Worm (Caenorhabditis elegans) whole organism, young adult: Measurements from ENCODE around the gene clec-163.
"Not testable (repeated sequence)": the region's sequence is repeated elsewhere in the genome, so short reads cannot be mapped to it uniquely, and the experiment has no call there.

ENCODE experiments used
- C17E4.6 ChIP-seq: fragments of 200-800 bp; sonication (Bioruptor generic); IDR thresholded peaks from 2 replicates; pipeline ENCODE4 v1.3.6; 2022; ENCODE audit warnings: missing genetic modification reagents, missing genetic modification characterization, missing compliant biosample characterization
- F39B2.1 ChIP-seq: fragments of 200-800 bp; sonication (Bioruptor generic); IDR thresholded peaks from 2 replicates; pipeline ENCODE4 v1.3.6; 2022; ENCODE audit warnings: missing genetic modification reagents, missing genetic modification characterization, missing compliant biosample characterization
- F57C9.4 ChIP-seq: sonication (generic microtip); optimal IDR thresholded peaks from 2 replicates; lab custom pipeline; 2017; ENCODE audit warnings: mild to moderate bottlenecking, missing genetic modification characterization, missing compliant biosample characterization
- Y53F4B.3 ChIP-seq: fragments of 200-800 bp; sonication (Bioruptor generic); IDR thresholded peaks from 2 replicates; pipeline ENCODE4 v1.3.6; 2022; ENCODE audit warnings: missing genetic modification reagents, missing genetic modification characterization, missing compliant biosample characterization
- Y56A3A.18 ChIP-seq: fragments of 200-800 bp; sonication (Bioruptor generic); IDR thresholded peaks from 2 replicates; pipeline ENCODE4 v1.3.6; 2022; ENCODE audit warnings: missing genetic modification reagents, missing genetic modification characterization, missing compliant biosample characterization
- Y67H2A.10 ChIP-seq: fragments of 200-800 bp; sonication (Bioruptor generic); conservative IDR thresholded peaks from 2 replicates; pipeline ENCODE4 v1.3.6; 2022; ENCODE audit warnings: missing genetic modification reagents, missing genetic modification characterization, missing compliant biosample characterization
- akir-1 ChIP-seq: fragments of 200-800 bp; sonication (Bioruptor generic); optimal IDR thresholded peaks from 2 replicates; lab custom pipeline; 2018; ENCODE audit warnings: mild to moderate bottlenecking, missing genetic modification characterization, moderate library complexity, missing compliant biosample characterization
- aptf-2 ChIP-seq: fragments of 200-800 bp; sonication (Bioruptor generic); conservative IDR thresholded peaks from 2 replicates; pipeline ENCODE4 v1.3.6; 2022; ENCODE audit warnings: missing genetic modification reagents, missing genetic modification characterization, missing compliant biosample characterization
- aptf-3 ChIP-seq: fragments of 200-800 bp; sonication (Bioruptor generic); IDR thresholded peaks from 2 replicates; pipeline ENCODE4 v1.3.6; 2022; ENCODE audit warnings: missing genetic modification characterization, missing compliant biosample characterization
- atf-7 ChIP-seq: sonication (generic microtip); optimal IDR thresholded peaks from 2 replicates; lab custom pipeline; 2017; ENCODE audit warnings: mild to moderate bottlenecking, missing genetic modification characterization, missing compliant biosample characterization
- attf-5 ChIP-seq: fragments of 200-800 bp; sonication (Bioruptor generic); optimal IDR thresholded peaks from 2 replicates; lab custom pipeline; 2018; ENCODE audit warnings: mild to moderate bottlenecking, missing genetic modification characterization, missing compliant biosample characterization
- attf-6 ChIP-seq: fragments of 200-800 bp; sonication (Bioruptor generic); IDR thresholded peaks from 2 replicates; pipeline ENCODE4 v1.3.6; 2022; ENCODE audit warnings: missing genetic modification reagents, missing genetic modification characterization, missing compliant biosample characterization
- cebp-1 ChIP-seq, 2 experiments: fragments of 200-800 bp in 1 of 2; sonication (Bioruptor generic) in 1 of 2; sonication (generic microtip) in 1 of 2; IDR thresholded peaks in 1 of 2; optimal IDR thresholded peaks in 1 of 2; 2 replicates each; pipeline versions ENCODE4 v1.3.6 to Lab custom; 2017 to 2022; ENCODE audit warnings: missing compliant biosample characterization in 2 of 2, missing genetic modification characterization in 2 of 2, mild to moderate bottlenecking in 1 of 2, missing genetic modification reagents in 1 of 2, moderate library complexity in 1 of 2
- ceh-27 ChIP-seq: fragments of 200-800 bp; sonication (Bioruptor generic); optimal IDR thresholded peaks from 2 replicates; lab custom pipeline; 2018; ENCODE audit warnings: mild to moderate bottlenecking, missing genetic modification characterization, moderate library complexity, missing compliant biosample characterization
- chd-7 ChIP-seq: sonication (generic microtip); optimal IDR thresholded peaks from 2 replicates; lab custom pipeline; 2016; ENCODE audit warnings: mild to moderate bottlenecking, missing genetic modification characterization, moderate library complexity, missing compliant biosample characterization
- die-1 ChIP-seq: sonication (generic microtip); optimal IDR thresholded peaks from 2 replicates; lab custom pipeline; 2016; ENCODE audit warnings: missing genotype, mild to moderate bottlenecking, missing genetic modification characterization, missing compliant biosample characterization
- dpff-1 ChIP-seq: sonication (generic microtip); optimal IDR thresholded peaks from 2 replicates; lab custom pipeline; 2017; ENCODE audit warnings: mild to moderate bottlenecking, missing genetic modification characterization, missing compliant biosample characterization
- him-1 ChIP-seq: sonication (generic microtip); optimal IDR thresholded peaks from 2 replicates; lab custom pipeline; 2016; ENCODE audit warnings: missing genotype, missing genetic modification reagents, missing genetic modification characterization, missing compliant biosample characterization
- hlh-26 ChIP-seq: fragments of 200-800 bp; sonication (Bioruptor generic); conservative IDR thresholded peaks from 2 replicates; pipeline ENCODE4 v1.3.6; 2022; ENCODE audit warnings: missing genetic modification reagents, missing genetic modification characterization, missing compliant biosample characterization
- hmg-1.2 ChIP-seq: fragments of 200-800 bp; sonication (Bioruptor generic); IDR thresholded peaks from 2 replicates; pipeline ENCODE4 v1.3.6; 2022; ENCODE audit warnings: missing genetic modification reagents, missing genetic modification characterization, missing compliant biosample characterization
- hmg-20 ChIP-seq: fragments of 200-800 bp; sonication (Bioruptor generic); IDR thresholded peaks from 2 replicates; pipeline ENCODE4 v1.3.6; 2022; ENCODE audit warnings: missing genetic modification reagents, missing genetic modification characterization, missing compliant biosample characterization
- let-607 ChIP-seq, 2 experiments: fragments of 200-800 bp in 1 of 2; sonication (Bioruptor generic) in 1 of 2; sonication (generic microtip) in 1 of 2; optimal IDR thresholded peaks; 2 replicates each; lab custom pipeline; 2016 to 2018; ENCODE audit warnings: mild to moderate bottlenecking in 2 of 2, missing compliant biosample characterization in 2 of 2, missing genetic modification characterization in 2 of 2, moderate library complexity in 2 of 2, missing genotype in 1 of 2
- lin-26 ChIP-seq: fragments of 200-800 bp; sonication (Bioruptor generic); IDR thresholded peaks from 2 replicates; pipeline ENCODE4 v1.3.6; 2022; ENCODE audit warnings: missing genetic modification reagents, missing genetic modification characterization, missing compliant biosample characterization
- lin-40 ChIP-seq: sonication (generic microtip); optimal IDR thresholded peaks from 2 replicates; lab custom pipeline; 2016; ENCODE audit warnings: missing genetic modification characterization, mild to moderate bottlenecking, missing compliant biosample characterization, missing genotype, missing genetic modification reagents
- lin-54 ChIP-seq: fragments of 200-800 bp; sonication (Bioruptor generic); optimal IDR thresholded peaks from 2 replicates; lab custom pipeline; 2018; ENCODE audit warnings: mild to moderate bottlenecking, missing genetic modification characterization, missing compliant biosample characterization
- madf-10 ChIP-seq: sonication (generic microtip); optimal IDR thresholded peaks from 2 replicates; lab custom pipeline; 2016; ENCODE audit warnings: mild to moderate bottlenecking, missing genetic modification characterization, missing compliant biosample characterization
- madf-3 ChIP-seq: fragments of 200-800 bp; sonication (Bioruptor generic); IDR thresholded peaks from 2 replicates; pipeline ENCODE4 v1.3.6; 2022; ENCODE audit warnings: missing genetic modification reagents, missing genetic modification characterization, missing compliant biosample characterization
- madf-6 ChIP-seq: fragments of 200-800 bp; sonication (Bioruptor generic); IDR thresholded peaks from 2 replicates; pipeline ENCODE4 v1.3.6; 2022; ENCODE audit warnings: missing genetic modification reagents, missing genetic modification characterization, missing compliant biosample characterization
- mel-28 ChIP-seq: sonication (generic microtip); optimal IDR thresholded peaks from 2 replicates; lab custom pipeline; 2016; ENCODE audit warnings: borderline replicate concordance, mild to moderate bottlenecking, missing genetic modification characterization, missing compliant biosample characterization
- mes-4 ChIP-seq: sonication (generic microtip); optimal IDR thresholded peaks from 2 replicates; lab custom pipeline; 2016; ENCODE audit warnings: missing genotype, missing genetic modification characterization, missing compliant biosample characterization
- nfya-2 ChIP-seq: fragments of 200-800 bp; sonication (Bioruptor generic); IDR thresholded peaks from 2 replicates; pipeline ENCODE4 v1.3.6; 2022; ENCODE audit warnings: missing genetic modification reagents, missing genetic modification characterization, missing compliant biosample characterization
- nfyb-1 ChIP-seq: fragments of 200-800 bp; sonication (Bioruptor generic); IDR thresholded peaks from 2 replicates; pipeline ENCODE4 v1.3.6; 2022; ENCODE audit warnings: missing genetic modification reagents, missing genetic modification characterization, missing compliant biosample characterization
- nhr-120 ChIP-seq: fragments of 200-800 bp; sonication (Bioruptor generic); IDR thresholded peaks from 2 replicates; pipeline ENCODE4 v1.3.6; 2022; ENCODE audit warnings: missing genetic modification characterization, missing compliant biosample characterization
- nhr-90 ChIP-seq: sonication (generic microtip); optimal IDR thresholded peaks from 2 replicates; lab custom pipeline; 2016; ENCODE audit warnings: missing genotype, mild to moderate bottlenecking, missing genetic modification characterization, missing compliant biosample characterization
- pha-4 ChIP-seq: fragments of 150-350 bp; sonication (generic microtip); optimal IDR thresholded peaks from 2 replicates; lab custom pipeline; 2014; ENCODE audit warnings: missing biosample characterization, missing genetic modification reagents, missing genetic modification characterization
- snpc-1.1 ChIP-seq: sonication (generic microtip); optimal IDR thresholded peaks from 2 replicates; lab custom pipeline; 2017; ENCODE audit warnings: missing genetic modification characterization, mild to moderate bottlenecking, missing compliant biosample characterization, antibody characterized with exemption, moderate library complexity, missing genotype, missing genetic modification reagents; ENCODE audit not compliant: insufficient read depth
- snpc-1.3 ChIP-seq: sonication (generic microtip); optimal IDR thresholded peaks from 2 replicates; lab custom pipeline; 2017; ENCODE audit warnings: missing genetic modification characterization, mild to moderate bottlenecking, missing compliant biosample characterization, antibody characterized with exemption, moderate library complexity, missing genotype, missing genetic modification reagents; ENCODE audit not compliant: insufficient read depth
- snpc-3.4 ChIP-seq: sonication (generic microtip); optimal IDR thresholded peaks from 2 replicates; lab custom pipeline; 2017; ENCODE audit warnings: missing genetic modification characterization, mild to moderate bottlenecking, missing compliant biosample characterization, antibody characterized with exemption, moderate library complexity, missing genotype, missing genetic modification reagents
- tbp1 ChIP-seq: fragments of 200-800 bp; sonication (Bioruptor generic); optimal IDR thresholded peaks from 2 replicates; lab custom pipeline; 2018; ENCODE audit warnings: mild to moderate bottlenecking, missing genetic modification characterization, missing compliant biosample characterization
- tbx-9 ChIP-seq: sonication (generic microtip); optimal IDR thresholded peaks from 2 replicates; lab custom pipeline; 2016; ENCODE audit warnings: borderline replicate concordance, missing genetic modification characterization, inconsistent platforms, missing compliant biosample characterization
- zfh-2 ChIP-seq: fragments of 200-800 bp; sonication (Bioruptor generic); conservative IDR thresholded peaks from 2 replicates; pipeline ENCODE4 v1.3.6; 2022; ENCODE audit warnings: missing genetic modification reagents, missing genetic modification characterization, missing compliant biosample characterization
- ztf-22 ChIP-seq: fragments of 200-800 bp; sonication (Bioruptor generic); optimal IDR thresholded peaks from 2 replicates; lab custom pipeline; 2018; ENCODE audit warnings: mild to moderate bottlenecking, missing genetic modification characterization, moderate library complexity, missing compliant biosample characterization

The clec-163 gene

ce11 chrIII:10805172-10805571, 11.0 kb downstream of the clec-163 start:
- TF ChIP-seq atf-7 (tag; lab: Kevin White, UChicago) (no peak), madf-6 (GFP tag; lab: Robert Waterston, UW) (no peak), dpff-1 (tag; lab: Kevin White, UChicago) (no peak), attf-5 (no peak), nhr-90 (no peak), hmg-1.2 (GFP tag; lab: Robert Waterston, UW) (no peak), C17E4.6 (GFP tag; lab: Robert Waterston, UW) (no peak), hlh-26 (GFP tag; lab: Robert Waterston, UW) (no peak), Y67H2A.10 (no peak), tbx-9 (tag; lab: Kevin White, UChicago) (no peak), mes-4 (tag; lab: Kevin White, UChicago) (no peak), F57C9.4 (tag; lab: Kevin White, UChicago) (no peak), madf-3 (GFP tag; lab: Robert Waterston, UW) (no peak), lin-54 (GFP tag; lab: Kevin White, UChicago) (no peak)

DNA sequence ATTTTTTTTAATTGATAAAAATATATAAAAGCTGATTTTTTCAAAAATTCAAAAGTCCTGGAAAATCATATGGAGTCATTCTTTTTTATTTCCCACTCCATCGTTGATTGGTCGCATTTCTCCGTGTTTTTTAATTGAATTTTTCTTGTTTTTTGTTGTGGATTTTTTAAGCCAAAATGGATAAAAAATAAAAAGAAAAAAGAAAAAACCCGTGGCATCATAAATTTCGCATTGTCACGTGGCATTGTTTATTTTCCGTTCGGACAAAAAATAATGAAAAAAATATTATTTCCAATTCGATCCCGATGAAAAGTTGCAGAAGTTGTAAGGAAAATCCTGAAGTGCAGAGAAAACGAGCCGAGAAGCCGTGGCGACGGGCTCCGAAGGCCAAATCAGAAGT, 11.5 kb downstream of the clec-163 start, which contains the start of gene klp-7:
Gene klp-7 (plus strand): TSS at position 301 of the 400 bp plus-strand sequence.
- TF ChIP-seq pha-4; let-607 (tag; optimal IDR thresholded peaks at IDR 0.05; lab: Kevin White, UChicago); tbp1 (GFP tag; lab: Kevin White, UChicago): not testable (repeated sequence)

- TF ChIP-seq snpc-1.1 (tag; lab: Kevin White, UChicago) (no peak), cebp-1 (GFP tag; IDR thresholded peaks at IDR 0.05; lab: Robert Waterston, UW) (peak; percentile 73; the same call in 1 of the 2 replicates), cebp-1 (tag; optimal IDR thresholded peaks at IDR 0.05; lab: Kevin White, UChicago) (peak; percentile 94)
Observed at ce11 chrIII:10806821-10807220, 12.7 kb downstream of the clec-163 start.

- TF ChIP-seq F57C9.4 (tag; lab: Kevin White, UChicago) (no peak), him-1 (peak; percentile 14), chd-7 (tag; lab: Kevin White, UChicago) (no peak), cebp-1 (GFP tag; IDR thresholded peaks at IDR 0.05; lab: Robert Waterston, UW) (no peak), cebp-1 (tag; optimal IDR thresholded peaks at IDR 0.05; lab: Kevin White, UChicago) (no peak), snpc-1.3 (tag; lab: Kevin White, UChicago) (peak; percentile 21), aptf-2 (no peak), akir-1 (no peak), zfh-2 (GFP tag; lab: Robert Waterston, UW) (no peak), lin-40 (tag; lab: Kevin White, UChicago) (no peak), die-1 (no peak), mel-28 (no peak), attf-6 (GFP tag; lab: Robert Waterston, UW) (0 out of 2 replicates have a peak, but pooled peaks have one; percentile 43), lin-26 (GFP tag; lab: Robert Waterston, UW) (no peak), hmg-20 (GFP tag; lab: Robert Waterston, UW) (no peak), Y53F4B.3 (GFP tag; lab: Robert Waterston, UW) (no peak), madf-10 (tag; lab: Kevin White, UChicago) (no peak), Y56A3A.18 (no peak), ztf-22 (GFP tag; lab: Kevin White, UChicago) (no peak), ceh-27 (GFP tag; lab: Kevin White, UChicago) (no peak), nhr-120 (GFP tag; lab: Robert Waterston, UW) (no peak), snpc-3.4 (tag; lab: Kevin White, UChicago) (peak; percentile 75), nfya-2 (GFP tag; lab: Robert Waterston, UW) (no peak), attf-5 (no peak), nfyb-1 (GFP tag; lab: Robert Waterston, UW) (peak; percentile 59; the same call in 1 of the 2 replicates), aptf-3 (GFP tag; lab: Robert Waterston, UW) (no peak), F39B2.1 (no peak)
Observed at ce11 chrIII:10807236-10807635, 13.1 kb downstream of the clec-163 start.
